Worm (Caenorhabditis elegans): Measurements from ENCODE around the gene sgt-1.

- TF ChIP-seq him-1 (tag; optimal IDR thresholded peaks at IDR 0.05) (no peak), dao-5 (tag; optimal IDR thresholded peaks at IDR 0.05) (no peak), W03F9.2 (tag; optimal IDR thresholded peaks at IDR 0.05) (no peak)
Measured at ce11 chrII:4883412-4883811, 20.2 kb downstream of the sgt-1 start, which contains the start of gene gst-8.
